Fruit fly (Drosophila melanogaster) whole organism, embryonic: ENCODE results near the gene Jon25Bi.

Experiments used
- Asciz ChIP-seq: fragments of 200-800 bp; sonication (Bioruptor generic); optimal IDR thresholded peaks from 2 replicates; lab custom pipeline; 2017; ENCODE audit warnings: missing biosample characterization, mild to moderate bottlenecking, missing genetic modification characterization, missing genetic modification reagents
- Awh ChIP-seq: fragments of 200-800 bp; sonication (Bioruptor generic); IDR thresholded peaks from 2 replicates; pipeline ENCODE4, ENCODE4 v1.3.6; 2022; ENCODE audit warnings: missing biosample characterization, missing genetic modification characterization
- CG10366 ChIP-seq: fragments of 200-800 bp; sonication (Bioruptor generic); IDR thresholded peaks from 2 replicates; pipeline ENCODE4 v1.3.6; 2022; ENCODE audit warnings: missing biosample characterization, missing genetic modification characterization
- CG12942 ChIP-seq: fragments of 200-800 bp; sonication (Bioruptor generic); optimal IDR thresholded peaks from 3 replicates; lab custom pipeline; 2016; ENCODE audit warnings: missing biosample characterization, missing genetic modification characterization
- CG15514 ChIP-seq: fragments of 200-800 bp; sonication (Bioruptor generic); optimal IDR thresholded peaks from 3 replicates; lab custom pipeline; 2017; ENCODE audit warnings: missing biosample characterization, missing genetic modification characterization, mild to moderate bottlenecking, moderate library complexity, missing genetic modification reagents
- CG16779 ChIP-seq: fragments of 200-800 bp; sonication (Bioruptor generic); IDR thresholded peaks from 2 replicates; pipeline ENCODE4 v1.3.6; 2022; ENCODE audit warnings: missing biosample characterization, missing genetic modification characterization
- CG18262 ChIP-seq: fragments of 200-800 bp; optimal IDR thresholded peaks from 3 replicates; lab custom pipeline; 2019; ENCODE audit warnings: missing biosample characterization, mild to moderate bottlenecking, missing genetic modification characterization, moderate library complexity
- CG18764 ChIP-seq: fragments of 200-800 bp; sonication (Bioruptor generic); optimal IDR thresholded peaks from 3 replicates; lab custom pipeline; 2016; ENCODE audit warnings: missing biosample characterization, missing genetic modification characterization
- CG3163 ChIP-seq: fragments of 200-800 bp; sonication (Bioruptor generic); optimal IDR thresholded peaks from 3 replicates; lab custom pipeline; 2016; ENCODE audit warnings: missing biosample characterization, missing genetic modification characterization
- CG4328 ChIP-seq: fragments of 200-800 bp; sonication (Bioruptor generic); optimal IDR thresholded peaks from 3 replicates; lab custom pipeline; 2017; ENCODE audit warnings: missing biosample characterization, missing genetic modification reagents, missing genetic modification characterization
- Dip2 ChIP-seq: fragments of 200-800 bp; sonication (Bioruptor generic); IDR thresholded peaks from 2 replicates; pipeline ENCODE4 v1.3.6; 2022; ENCODE audit warnings: missing biosample characterization, missing genetic modification characterization
- Eip74EF ChIP-seq, 2 experiments: fragments of 200-800 bp in 1 of 2; fragments of >200 bp in 1 of 2; sonication (Bioruptor generic) in 1 of 2; optimal IDR thresholded peaks; 2 replicates each; lab custom pipeline; 2017 to 2019; ENCODE audit warnings: missing biosample characterization in 2 of 2, missing genetic modification characterization in 2 of 2, mild to moderate bottlenecking in 1 of 2, moderate library complexity in 1 of 2
- Hr3 ChIP-seq: fragments of 200-800 bp; sonication (Bioruptor generic); optimal IDR thresholded peaks from 3 replicates; lab custom pipeline; 2016; ENCODE audit warnings: missing biosample characterization, missing genetic modification characterization
- Hr51 ChIP-seq, 2 experiments: fragments of 200-800 bp; sonication (Bioruptor generic); optimal IDR thresholded peaks; 2 replicates in 1 of 2; 3 replicates in 1 of 2; lab custom pipeline; 2016 to 2018; ENCODE audit warnings: missing biosample characterization in 2 of 2, missing genetic modification characterization in 2 of 2, mild to moderate bottlenecking in 1 of 2, moderate library complexity in 1 of 2
- Mrtf ChIP-seq: fragments of 200-800 bp; sonication (Bioruptor generic); IDR thresholded peaks from 3 replicates; pipeline ENCODE4 v1.3.6; 2022; ENCODE audit warnings: missing biosample characterization, missing genetic modification characterization
- Oli ChIP-seq: fragments of 200-800 bp; sonication (Bioruptor generic); optimal IDR thresholded peaks from 2 replicates; lab custom pipeline; 2018; ENCODE audit warnings: missing biosample characterization, mild to moderate bottlenecking, missing genetic modification characterization, moderate library complexity
- Opbp ChIP-seq: fragments of 200-800 bp; sonication (Bioruptor generic); IDR thresholded peaks from 3 replicates; pipeline ENCODE4 v1.3.6; 2022; ENCODE audit warnings: missing biosample characterization, missing genetic modification characterization; ENCODE audit not compliant: partially characterized antibody
- Side ChIP-seq: fragments of 200-800 bp; sonication (Bioruptor generic); optimal IDR thresholded peaks from 2 replicates; lab custom pipeline; 2016; ENCODE audit warnings: missing biosample characterization, missing genetic modification characterization
- Ssrp ChIP-seq: fragments of 200-800 bp; sonication (Bioruptor generic); optimal IDR thresholded peaks from 2 replicates; lab custom pipeline; 2018; ENCODE audit warnings: missing biosample characterization, mild to moderate bottlenecking, missing genetic modification characterization, moderate library complexity
- Stat92E ChIP-seq, 3 experiments: fragments of >200 bp in 2 of 3; fragments of 200-800 bp in 1 of 3; sonication (Bioruptor generic) in 1 of 3; optimal IDR thresholded peaks; 2 replicates each; lab custom pipeline; 2017 to 2019; ENCODE audit warnings: missing biosample characterization in 3 of 3, missing genetic modification characterization in 3 of 3, mild to moderate bottlenecking in 1 of 3, moderate library complexity in 1 of 3
- abd-A ChIP-seq: fragments of 200-800 bp; sonication (Bioruptor generic); optimal IDR thresholded peaks from 3 replicates; lab custom pipeline; 2019; ENCODE audit warnings: missing biosample characterization, mild to moderate bottlenecking, missing genetic modification characterization, moderate library complexity
- bigmax ChIP-seq: fragments of 200-800 bp; sonication (Bioruptor generic); optimal IDR thresholded peaks from 2 replicates; lab custom pipeline; 2018; ENCODE audit warnings: missing biosample characterization, mild to moderate bottlenecking, missing genetic modification characterization
- btn ChIP-seq: fragments of 200-800 bp; sonication (Bioruptor generic); optimal IDR thresholded peaks from 2 replicates; lab custom pipeline; 2016; ENCODE audit warnings: missing biosample characterization, missing genetic modification characterization
- chif ChIP-seq, 2 experiments: fragments of 200-800 bp; sonication (Bioruptor generic); optimal IDR thresholded peaks; 3 replicates each; lab custom pipeline; 2016; ENCODE audit warnings: missing biosample characterization in 2 of 2, missing genetic modification characterization in 2 of 2
- chm ChIP-seq: fragments of 200-800 bp; sonication (Bioruptor generic); IDR thresholded peaks from 2 replicates; pipeline ENCODE4 v1.3.6; 2022; ENCODE audit warnings: missing biosample characterization, missing genetic modification characterization
- ci ChIP-seq: fragments of 200-800 bp; sonication (Bioruptor generic); IDR thresholded peaks from 3 replicates; pipeline ENCODE4 v1.3.6; 2022; ENCODE audit warnings: missing biosample characterization, missing genetic modification characterization
- crol ChIP-seq: fragments of 200-800 bp; sonication (Bioruptor generic); IDR thresholded peaks from 2 replicates; pipeline ENCODE4 v1.3.6; 2022; ENCODE audit warnings: missing biosample characterization, missing genetic modification characterization
- da ChIP-seq: fragments of 200-800 bp; sonication (Bioruptor generic); optimal IDR thresholded peaks from 2 replicates; lab custom pipeline; 2016; ENCODE audit warnings: missing biosample characterization, missing genetic modification characterization
- danr ChIP-seq: fragments of 200-800 bp; sonication (Bioruptor generic); IDR thresholded peaks from 2 replicates; pipeline ENCODE4 v1.3.6; 2022; ENCODE audit warnings: missing biosample characterization, missing genetic modification characterization
- dimm ChIP-seq: fragments of 200-800 bp; sonication (Bioruptor generic); IDR thresholded peaks from 2 replicates; pipeline ENCODE4 v1.3.6; 2022; ENCODE audit warnings: missing biosample characterization, missing genetic modification characterization
- dpn ChIP-seq, 2 experiments: fragments of 200-800 bp; sonication (Bioruptor generic); optimal IDR thresholded peaks; 3 replicates each; lab custom pipeline; 2016; ENCODE audit warnings: missing biosample characterization in 2 of 2, missing genetic modification characterization in 2 of 2
- gfzf ChIP-seq: fragments of 200-800 bp; sonication (Bioruptor generic); optimal IDR thresholded peaks from 2 replicates; lab custom pipeline; 2016; ENCODE audit warnings: missing biosample characterization, mild to moderate bottlenecking, missing genetic modification characterization, moderate library complexity
- hth ChIP-seq: fragments of >200 bp; optimal IDR thresholded peaks from 2 replicates; lab custom pipeline; 2017; ENCODE audit warnings: inconsistent platforms
- ind ChIP-seq: fragments of 200-800 bp; sonication (Bioruptor generic); optimal IDR thresholded peaks from 3 replicates; lab custom pipeline; 2016; ENCODE audit warnings: missing biosample characterization, missing genetic modification characterization
- kay ChIP-seq: fragments of 200-800 bp; sonication (Bioruptor generic); optimal IDR thresholded peaks from 2 replicates; lab custom pipeline; 2016; ENCODE audit warnings: missing biosample characterization, missing genetic modification characterization
- lola ChIP-seq, 3 experiments: fragments of >200 bp in 2 of 3; fragments of 200-800 bp in 1 of 3; sonication (Bioruptor generic) in 1 of 3; optimal IDR thresholded peaks; 2 replicates each; lab custom pipeline; 2017 to 2019; ENCODE audit warnings: missing biosample characterization in 3 of 3, missing genetic modification characterization in 3 of 3, mild to moderate bottlenecking in 1 of 3, moderate library complexity in 1 of 3
- odd ChIP-seq: fragments of 200-800 bp; sonication (Bioruptor generic); optimal IDR thresholded peaks from 2 replicates; lab custom pipeline; 2017; ENCODE audit warnings: missing biosample characterization, mild to moderate bottlenecking, missing genetic modification characterization
- pan ChIP-seq, 4 experiments: fragments of >200 bp in 3 of 4; fragments of 200-800 bp in 1 of 4; sonication (Bioruptor generic) in 1 of 4; optimal IDR thresholded peaks in 3 of 4; IDR thresholded peaks in 1 of 4; 2 replicates each; pipeline versions ENCODE4 v1.3.6 to Lab custom; 2017 to 2022; ENCODE audit warnings: missing biosample characterization in 2 of 4, missing genetic modification characterization in 2 of 4, mixed read lengths in 1 of 4
- pb ChIP-seq: fragments of 200-800 bp; sonication (Bioruptor generic); optimal IDR thresholded peaks from 3 replicates; lab custom pipeline; 2016; ENCODE audit warnings: missing biosample characterization, missing genetic modification characterization
- pfk ChIP-seq: fragments of 200-800 bp; sonication (Bioruptor generic); optimal IDR thresholded peaks from 2 replicates; lab custom pipeline; 2018; ENCODE audit warnings: missing biosample characterization, mild to moderate bottlenecking, missing genetic modification characterization, moderate library complexity
- salm ChIP-seq: fragments of 200-800 bp; sonication (Bioruptor generic); optimal IDR thresholded peaks from 2 replicates; lab custom pipeline; 2018; ENCODE audit warnings: missing biosample characterization, mild to moderate bottlenecking, missing genetic modification characterization
- sc ChIP-seq, 3 experiments: fragments of >200 bp in 2 of 3; fragments of 200-800 bp in 1 of 3; sonication (Bioruptor generic) in 1 of 3; optimal IDR thresholded peaks; 2 replicates in 2 of 3; 3 replicates in 1 of 3; lab custom pipeline; 2017; ENCODE audit warnings: mild to moderate bottlenecking in 1 of 3, missing biosample characterization in 1 of 3, missing genetic modification characterization in 1 of 3, missing genetic modification reagents in 1 of 3
- sens ChIP-seq: fragments of 200-800 bp; sonication (Bioruptor generic); peaks from one replicate; lab custom pipeline; 2016; ENCODE audit warnings: missing biosample characterization, missing genetic modification characterization
- sisA ChIP-seq: fragments of 200-800 bp; sonication (Bioruptor generic); IDR thresholded peaks from 2 replicates; pipeline ENCODE4 v1.3.6; 2022; ENCODE audit warnings: missing biosample characterization, missing genetic modification characterization
- slou ChIP-seq: fragments of 200-800 bp; sonication (Bioruptor generic); optimal IDR thresholded peaks from 3 replicates; lab custom pipeline; 2016; ENCODE audit warnings: missing biosample characterization, missing genetic modification characterization
- tgo ChIP-seq: fragments of 200-800 bp; sonication (Bioruptor generic); IDR thresholded peaks from 3 replicates; pipeline ENCODE4 v1.3.6; 2022; ENCODE audit warnings: missing biosample characterization, missing genetic modification characterization
- toy ChIP-seq: fragments of 200-800 bp; sonication (Bioruptor generic); IDR thresholded peaks from 2 replicates; pipeline ENCODE4 v1.3.6; 2022; ENCODE audit warnings: missing biosample characterization, missing genetic modification characterization
- zfh2 ChIP-seq: fragments of 200-800 bp; sonication (Bioruptor generic); optimal IDR thresholded peaks from 2 replicates; lab custom pipeline; 2016; ENCODE audit warnings: missing biosample characterization, missing genetic modification characterization

Gene Jon25Bi

DNA sequence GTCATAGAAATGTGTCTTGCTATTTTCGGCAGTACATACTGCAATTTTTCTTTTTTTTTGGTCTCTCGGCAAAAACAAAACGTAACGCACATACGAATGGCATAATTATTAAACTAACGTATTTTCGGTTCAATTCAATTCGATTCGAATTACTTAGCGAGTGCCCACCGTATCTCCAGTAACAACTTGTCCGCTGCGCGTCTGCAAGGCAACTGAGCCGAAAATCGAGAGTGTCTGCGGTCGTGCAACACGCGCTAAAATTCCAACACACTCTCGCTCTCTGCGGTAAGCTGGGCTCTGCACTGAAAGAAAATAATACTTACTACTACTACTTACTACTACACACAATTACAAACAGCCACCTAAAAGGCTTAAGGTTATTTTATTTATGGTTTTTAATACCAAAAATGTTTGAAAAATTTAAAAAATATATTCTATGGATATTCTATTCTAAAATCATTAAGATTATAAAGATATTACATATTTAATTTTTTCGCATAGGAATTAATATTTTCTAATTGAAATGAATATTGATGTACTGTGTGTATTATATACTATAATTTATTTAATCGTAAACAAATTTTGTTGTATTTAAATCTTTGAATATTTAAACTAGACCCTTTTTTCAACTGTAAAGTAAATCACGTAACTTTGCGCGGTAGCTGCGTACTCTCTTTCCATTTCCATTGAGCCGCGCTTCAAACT is 48.2 kb downstream of the Jon25Bi start, which contains the start of gene snsl (continued):
- TF ChIP-seq da (GFP tag; lab: Kevin White, UChicago) (no peak), Ssrp (tag; lab: Kevin White, UChicago) (peak; percentile 62), Oli (tag; lab: Kevin White, UChicago) (peak; percentile 80), chm (GFP tag; lab: Robert Waterston, UW) (no peak; the same call in 1 of the 2 replicates), Dip2 (GFP tag; lab: Robert Waterston, UW) (no peak), odd (GFP tag; lab: Kevin White, UChicago) (peak; percentile 66), CG10366 (peak; percentile 18; the same call in 1 of the 2 replicates), Stat92E (GFP tag; optimal IDR thresholded peaks at IDR 0.05; lab: Kevin White, UChicago) (no peak), dpn (GFP tag; optimal IDR thresholded peaks at IDR 0.05; lab: Kevin White, UChicago) (peak in 1 of 2 experiments; percentile 52), lola (GFP tag; optimal IDR thresholded peaks at IDR 0.05; lab: Kevin White, UChicago) (peak in 1 of 3 experiments; percentile 52), CG15514 (GFP tag; lab: Kevin White, UChicago) (no peak), ci (peak; percentile 58; the same call in 2 of the 3 replicates), sc (optimal IDR thresholded peaks at IDR 0.05; lab: Kevin White, UChicago) (no peak), sc (GFP tag; optimal IDR thresholded peaks at IDR 0.05; lab: Kevin White, UChicago) (no peak), btn (GFP tag; lab: Kevin White, UChicago) (no peak), danr (GFP tag; lab: Robert Waterston, UW) (no peak), abd-A (no peak), sens (peak; percentile 84), pan (optimal IDR thresholded peaks at IDR 0.05; lab: Kevin White, UChicago) (no peak), pan (GFP tag; optimal IDR thresholded peaks at IDR 0.05 in 1 of 2, IDR thresholded peaks at IDR 0.05 in 1 of 2) (peak in 1 of 2 experiments; percentile 47), Opbp (no peak), tgo (no peak), Side (GFP tag; lab: Kevin White, UChicago) (no peak), sisA (no peak; the same call in 1 of the 2 replicates), crol (GFP tag; lab: Robert Waterston, UW) (no peak), Hr51 (GFP tag; optimal IDR thresholded peaks at IDR 0.05; lab: Kevin White, UChicago) (peak in 1 of 2 experiments; percentile 92), CG4328 (GFP tag; lab: Kevin White, UChicago) (peak; percentile 39), kay (GFP tag; lab: Kevin White, UChicago) (no peak), CG18262 (tag; lab: Kevin White, UChicago) (peak; percentile 85), chif (GFP tag; optimal IDR thresholded peaks at IDR 0.05; lab: Kevin White, UChicago) (no peak), CG3163 (GFP tag; lab: Kevin White, UChicago) (no peak), CG12942 (no peak), CG16779 (GFP tag; lab: Robert Waterston, UW) (no peak), salm (tag; lab: Kevin White, UChicago) (peak; percentile 55), Awh (GFP tag; lab: Robert Waterston, UW) (no peak), toy (GFP tag; lab: Robert Waterston, UW) (no peak), ind (GFP tag; lab: Kevin White, UChicago) (peak; percentile 0), bigmax (GFP tag; lab: Kevin White, UChicago) (no peak), CG18764 (GFP tag; lab: Kevin White, UChicago) (no peak), hth (lab: Kevin White, UChicago) (no peak), Eip74EF (GFP tag; optimal IDR thresholded peaks at IDR 0.05; lab: Kevin White, UChicago) (peak in 1 of 2 experiments; percentile 85), Asciz (peak; percentile 1), Hr3 (GFP tag; lab: Kevin White, UChicago) (peak; percentile 55), Mrtf (GFP tag; lab: Robert Waterston, UW) (no peak), pb (GFP tag; lab: Kevin White, UChicago) (no peak), dimm (GFP tag; lab: Robert Waterston, UW) (no peak), gfzf (GFP tag; lab: Kevin White, UChicago) (no peak), pfk (GFP tag; lab: Kevin White, UChicago) (no peak), zfh2 (GFP tag; lab: Kevin White, UChicago) (no peak), slou (GFP tag; lab: Kevin White, UChicago) (peak; percentile 8)
